Worm (Caenorhabditis elegans) whole organism, young adult: ENCODE results near the gene his-71.

ENCODE experiments used
- F52B5.7 ChIP-seq: sonication (generic microtip); optimal IDR thresholded peaks from 2 replicates; lab custom pipeline; 2016; ENCODE audit warnings: mild to moderate bottlenecking, missing genetic modification characterization, missing compliant biosample characterization
- nhr-90 ChIP-seq: sonication (generic microtip); optimal IDR thresholded peaks from 2 replicates; lab custom pipeline; 2016; ENCODE audit warnings: missing genotype, mild to moderate bottlenecking, missing genetic modification characterization, missing compliant biosample characterization
- ztf-6 ChIP-seq: fragments of 200-800 bp; sonication (Bioruptor generic); IDR thresholded peaks from 2 replicates; pipeline ENCODE4 v1.3.6; 2022; ENCODE audit warnings: missing genetic modification reagents, missing genetic modification characterization, missing compliant biosample characterization

ce11 chrX:7953063-7953337 lies 28.9 kb downstream of the his-71 start:
- TF ChIP-seq ztf-6 (GFP tag; lab: Robert Waterston, UW): no peak
- TF ChIP-seq F52B5.7: no peak
- TF ChIP-seq nhr-90 (tag; lab: Kevin White, UChicago): no peak
